Worm (Caenorhabditis elegans) whole organism, L2 larva: ENCODE measurements around the gene srd-1.

Experiments
- C34F6.9 ChIP-seq: fragments of 150-350 bp; optimal IDR thresholded peaks from 2 replicates; lab custom pipeline; 2014; ENCODE audit warnings: missing biosample characterization, missing genetic modification characterization
- aly-2 ChIP-seq: fragments of 150-350 bp; optimal IDR thresholded peaks from 2 replicates; lab custom pipeline; 2014; ENCODE audit warnings: missing biosample characterization, missing genetic modification characterization
- dmd-4 ChIP-seq: sonication (generic microtip); optimal IDR thresholded peaks from 2 replicates; lab custom pipeline; 2017; ENCODE audit warnings: missing biosample characterization, missing genetic modification characterization
- fos-1 ChIP-seq: fragments of 150-350 bp; optimal IDR thresholded peaks from 2 replicates; lab custom pipeline; 2014; ENCODE audit warnings: missing biosample characterization, missing genetic modification characterization
- gmeb-1 ChIP-seq: fragments of 150-350 bp; optimal IDR thresholded peaks from 2 replicates; lab custom pipeline; 2014; ENCODE audit warnings: missing biosample characterization, missing genetic modification characterization
- lin-13 ChIP-seq: fragments of 150-350 bp; optimal IDR thresholded peaks from 2 replicates; lab custom pipeline; 2014; ENCODE audit warnings: missing biosample characterization, missing genetic modification reagents, missing genetic modification characterization
- mdl-1 ChIP-seq, 2 experiments: fragments of 150-350 bp in 1 of 2; sonication (generic microtip) in 1 of 2; optimal IDR thresholded peaks; 2 replicates each; lab custom pipeline; 2017; ENCODE audit warnings: missing biosample characterization in 2 of 2, missing genetic modification characterization in 2 of 2
- peb-1 ChIP-seq: fragments of 150-350 bp; optimal IDR thresholded peaks from 2 replicates; lab custom pipeline; 2014; ENCODE audit warnings: missing biosample characterization, missing genetic modification characterization
- snpc-4 ChIP-seq: fragments of 150-350 bp; optimal IDR thresholded peaks from 2 replicates; lab custom pipeline; 2014; ENCODE audit warnings: missing biosample characterization, missing genetic modification characterization

- TF ChIP-seq gmeb-1: no peak
- no peak for TF ChIP-seq aly-2 (tag; lab: Kevin White, UChicago)
- no peak for TF ChIP-seq fos-1 (tag; lab: Kevin White, UChicago)
- no peak for TF ChIP-seq snpc-4
- TF ChIP-seq lin-13: no peak
- TF ChIP-seq peb-1 (tag; lab: Kevin White, UChicago): no peak
- TF ChIP-seq C34F6.9 (tag; lab: Kevin White, UChicago): no peak
- TF ChIP-seq mdl-1 (tag; optimal IDR thresholded peaks at IDR 0.05; lab: Kevin White, UChicago): no peak
- no peak for TF ChIP-seq dmd-4 (tag; lab: Kevin White, UChicago)
These were observed 48.4 kb upstream of the srd-1 start, which contains the start of gene T01E8.8 for ce11 chrII:10230972-10231371.
